Worm (Caenorhabditis elegans): ENCODE results near the gene ZK666.14.

DNA sequence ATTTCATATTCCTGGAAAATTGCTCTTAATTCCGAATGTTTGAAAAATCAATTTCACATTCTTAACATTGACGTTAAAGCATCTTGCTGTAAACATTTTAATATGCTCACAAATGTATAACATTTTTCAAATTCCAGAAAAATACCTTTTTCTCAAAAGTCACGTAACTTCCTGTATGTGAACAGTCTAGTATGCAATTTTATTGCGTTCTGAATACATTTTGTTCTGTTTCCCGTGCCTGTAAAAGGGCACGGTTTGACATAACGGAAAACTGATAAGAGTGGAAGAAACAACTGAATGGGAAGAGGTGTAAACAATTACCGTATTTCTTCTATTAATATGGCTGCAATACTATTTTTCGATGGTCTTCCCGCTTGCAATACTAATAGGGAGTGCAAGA, 11.7 kb upstream of the ZK666.14 start:
- TF ChIP-seq snpc-4 (tag; optimal IDR thresholded peaks at IDR 0.05) (no peak), unc-62 (GFP tag; optimal IDR thresholded peaks at IDR 0.05) (no peak), blmp-1 (tag; optimal IDR thresholded peaks at IDR 0.05) (no peak), ces-1 (GFP tag; optimal IDR thresholded peaks at IDR 0.05) (no peak), nhr-237 (tag; optimal IDR thresholded peaks at IDR 0.05) (no peak), unc-120 (tag; optimal IDR thresholded peaks at IDR 0.05; ENCODE audit: poor library complexity, severe bottlenecking) (no peak)
